Worm (Caenorhabditis elegans) whole organism, young adult: Measurements from ENCODE around the gene swt-1.

Experiments used
- B0019.2 ChIP-seq: fragments of 200-800 bp; sonication (Bioruptor generic); conservative IDR thresholded peaks from 2 replicates; pipeline ENCODE4 v1.3.6; 2022; ENCODE audit warnings: missing genetic modification reagents, missing genetic modification characterization, missing compliant biosample characterization
- C06A6.2 ChIP-seq: fragments of 200-800 bp; sonication (Bioruptor generic); conservative IDR thresholded peaks from 2 replicates; pipeline ENCODE4 v1.3.6; 2022; ENCODE audit warnings: missing genetic modification characterization, missing compliant biosample characterization
- F23B12.7 ChIP-seq: sonication (generic microtip); optimal IDR thresholded peaks from 2 replicates; lab custom pipeline; 2017; ENCODE audit warnings: missing genetic modification characterization, mild to moderate bottlenecking, missing compliant biosample characterization, antibody characterized with exemption, moderate library complexity; ENCODE audit not compliant: insufficient read depth
- F33H1.4 ChIP-seq: fragments of 200-800 bp; sonication (Bioruptor generic); IDR thresholded peaks from 2 replicates; pipeline ENCODE4 v1.3.6; 2022; ENCODE audit warnings: missing genetic modification reagents, missing genetic modification characterization, missing compliant biosample characterization
- K12H6.12 ChIP-seq: fragments of 200-800 bp; sonication (Bioruptor generic); optimal IDR thresholded peaks from 2 replicates; lab custom pipeline; 2018; ENCODE audit warnings: mild to moderate bottlenecking, missing genetic modification characterization, missing compliant biosample characterization
- T26A5.8 ChIP-seq: sonication (generic microtip); optimal IDR thresholded peaks from 2 replicates; lab custom pipeline; 2016; ENCODE audit warnings: missing genetic modification characterization, missing compliant biosample characterization
- akir-1 ChIP-seq: fragments of 200-800 bp; sonication (Bioruptor generic); optimal IDR thresholded peaks from 2 replicates; lab custom pipeline; 2018; ENCODE audit warnings: mild to moderate bottlenecking, missing genetic modification characterization, moderate library complexity, missing compliant biosample characterization
- atf-7 ChIP-seq: sonication (generic microtip); optimal IDR thresholded peaks from 2 replicates; lab custom pipeline; 2017; ENCODE audit warnings: mild to moderate bottlenecking, missing genetic modification characterization, missing compliant biosample characterization
- attf-6 ChIP-seq: fragments of 200-800 bp; sonication (Bioruptor generic); IDR thresholded peaks from 2 replicates; pipeline ENCODE4 v1.3.6; 2022; ENCODE audit warnings: missing genetic modification reagents, missing genetic modification characterization, missing compliant biosample characterization
- bed-1 ChIP-seq: fragments of 200-800 bp; sonication (Bioruptor generic); IDR thresholded peaks from 2 replicates; pipeline ENCODE4 v1.3.6; 2022; ENCODE audit warnings: missing genetic modification reagents, missing genetic modification characterization, missing compliant biosample characterization
- cebp-1 ChIP-seq, 2 experiments: fragments of 200-800 bp in 1 of 2; sonication (Bioruptor generic) in 1 of 2; sonication (generic microtip) in 1 of 2; IDR thresholded peaks in 1 of 2; optimal IDR thresholded peaks in 1 of 2; 2 replicates each; pipeline versions ENCODE4 v1.3.6 to Lab custom; 2017 to 2022; ENCODE audit warnings: missing compliant biosample characterization in 2 of 2, missing genetic modification characterization in 2 of 2, mild to moderate bottlenecking in 1 of 2, missing genetic modification reagents in 1 of 2, moderate library complexity in 1 of 2
- ceh-40 ChIP-seq: fragments of 200-800 bp; sonication (Bioruptor generic); IDR thresholded peaks from 2 replicates; pipeline ENCODE4 v1.3.6; 2022; ENCODE audit warnings: missing genetic modification characterization, missing compliant biosample characterization
- chd-7 ChIP-seq: sonication (generic microtip); optimal IDR thresholded peaks from 2 replicates; lab custom pipeline; 2016; ENCODE audit warnings: mild to moderate bottlenecking, missing genetic modification characterization, moderate library complexity, missing compliant biosample characterization
- dox-1 ChIP-seq: fragments of 200-800 bp; sonication (Bioruptor generic); IDR thresholded peaks from 2 replicates; pipeline ENCODE4 v1.3.6; 2022; ENCODE audit warnings: missing genetic modification reagents, missing genetic modification characterization, missing compliant biosample characterization
- dpff-1 ChIP-seq: sonication (generic microtip); optimal IDR thresholded peaks from 2 replicates; lab custom pipeline; 2017; ENCODE audit warnings: mild to moderate bottlenecking, missing genetic modification characterization, missing compliant biosample characterization
- egl-44 ChIP-seq: fragments of 200-800 bp; sonication (Bioruptor generic); IDR thresholded peaks from 2 replicates; pipeline ENCODE4 v1.3.6; 2022; ENCODE audit warnings: missing genetic modification reagents, missing genetic modification characterization, missing compliant biosample characterization
- ekl-4 ChIP-seq: fragments of 200-800 bp; sonication (Bioruptor generic); IDR thresholded peaks from 2 replicates; pipeline ENCODE4 v1.3.6; 2022; ENCODE audit warnings: missing genetic modification reagents, missing genetic modification characterization, missing compliant biosample characterization
- ets-4 ChIP-seq: fragments of 200-800 bp; sonication (Bioruptor generic); optimal IDR thresholded peaks from 2 replicates; lab custom pipeline; 2018; ENCODE audit warnings: mild to moderate bottlenecking, missing genetic modification characterization, missing compliant biosample characterization
- gei-17 ChIP-seq: fragments of 200-800 bp; sonication (Bioruptor generic); optimal IDR thresholded peaks from 2 replicates; lab custom pipeline; 2018; ENCODE audit warnings: mild to moderate bottlenecking, missing genetic modification characterization, missing compliant biosample characterization
- hlh-12 ChIP-seq: sonication (generic microtip); optimal IDR thresholded peaks from 2 replicates; lab custom pipeline; 2016; ENCODE audit warnings: missing genetic modification characterization, missing compliant biosample characterization
- hlh-26 ChIP-seq: fragments of 200-800 bp; sonication (Bioruptor generic); conservative IDR thresholded peaks from 2 replicates; pipeline ENCODE4 v1.3.6; 2022; ENCODE audit warnings: missing genetic modification reagents, missing genetic modification characterization, missing compliant biosample characterization
- let-607 ChIP-seq, 2 experiments: fragments of 200-800 bp in 1 of 2; sonication (Bioruptor generic) in 1 of 2; sonication (generic microtip) in 1 of 2; optimal IDR thresholded peaks; 2 replicates each; lab custom pipeline; 2016 to 2018; ENCODE audit warnings: mild to moderate bottlenecking in 2 of 2, missing compliant biosample characterization in 2 of 2, missing genetic modification characterization in 2 of 2, moderate library complexity in 2 of 2, missing genotype in 1 of 2
- lin-26 ChIP-seq: fragments of 200-800 bp; sonication (Bioruptor generic); IDR thresholded peaks from 2 replicates; pipeline ENCODE4 v1.3.6; 2022; ENCODE audit warnings: missing genetic modification reagents, missing genetic modification characterization, missing compliant biosample characterization
- lin-54 ChIP-seq: fragments of 200-800 bp; sonication (Bioruptor generic); optimal IDR thresholded peaks from 2 replicates; lab custom pipeline; 2018; ENCODE audit warnings: mild to moderate bottlenecking, missing genetic modification characterization, missing compliant biosample characterization
- madf-10 ChIP-seq: sonication (generic microtip); optimal IDR thresholded peaks from 2 replicates; lab custom pipeline; 2016; ENCODE audit warnings: mild to moderate bottlenecking, missing genetic modification characterization, missing compliant biosample characterization
- nfyb-1 ChIP-seq: fragments of 200-800 bp; sonication (Bioruptor generic); IDR thresholded peaks from 2 replicates; pipeline ENCODE4 v1.3.6; 2022; ENCODE audit warnings: missing genetic modification reagents, missing genetic modification characterization, missing compliant biosample characterization
- nhr-120 ChIP-seq: fragments of 200-800 bp; sonication (Bioruptor generic); IDR thresholded peaks from 2 replicates; pipeline ENCODE4 v1.3.6; 2022; ENCODE audit warnings: missing genetic modification characterization, missing compliant biosample characterization
- nhr-179 ChIP-seq: sonication (generic microtip); optimal IDR thresholded peaks from 2 replicates; lab custom pipeline; 2016; ENCODE audit warnings: mild to moderate bottlenecking, missing genetic modification characterization, missing compliant biosample characterization
- nhr-80 ChIP-seq: sonication (generic microtip); optimal IDR thresholded peaks from 2 replicates; lab custom pipeline; 2016; ENCODE audit warnings: missing genetic modification characterization, missing compliant biosample characterization
- nhr-90 ChIP-seq: sonication (generic microtip); optimal IDR thresholded peaks from 2 replicates; lab custom pipeline; 2016; ENCODE audit warnings: missing genotype, mild to moderate bottlenecking, missing genetic modification characterization, missing compliant biosample characterization
- pbrm-1 ChIP-seq: fragments of 200-800 bp; sonication (Bioruptor generic); IDR thresholded peaks from 2 replicates; pipeline ENCODE4 v1.3.6; 2022; ENCODE audit warnings: missing genetic modification reagents, missing genetic modification characterization, missing compliant biosample characterization
- rec-8 ChIP-seq, 2 experiments: sonication (generic microtip); optimal IDR thresholded peaks; 2 replicates each; lab custom pipeline; 2016; ENCODE audit warnings: mild to moderate bottlenecking in 2 of 2, missing genetic modification characterization in 2 of 2, missing genetic modification reagents in 2 of 2, missing genotype in 2 of 2, missing biosample characterization in 1 of 2, missing compliant biosample characterization in 1 of 2, moderate library complexity in 1 of 2
- repo-1 ChIP-seq: sonication (generic microtip); optimal IDR thresholded peaks from 2 replicates; lab custom pipeline; 2017; ENCODE audit warnings: mild to moderate bottlenecking, missing genetic modification characterization, missing compliant biosample characterization
- sdz-38 ChIP-seq: sonication (generic microtip); optimal IDR thresholded peaks from 2 replicates; lab custom pipeline; 2016; ENCODE audit warnings: missing genotype, missing genetic modification characterization, missing compliant biosample characterization
- snpc-1.1 ChIP-seq: sonication (generic microtip); optimal IDR thresholded peaks from 2 replicates; lab custom pipeline; 2017; ENCODE audit warnings: missing genetic modification characterization, mild to moderate bottlenecking, missing compliant biosample characterization, antibody characterized with exemption, moderate library complexity, missing genotype, missing genetic modification reagents; ENCODE audit not compliant: insufficient read depth
- snpc-3.4 ChIP-seq: sonication (generic microtip); optimal IDR thresholded peaks from 2 replicates; lab custom pipeline; 2017; ENCODE audit warnings: missing genetic modification characterization, mild to moderate bottlenecking, missing compliant biosample characterization, antibody characterized with exemption, moderate library complexity, missing genotype, missing genetic modification reagents
- snpc-4 ChIP-seq, 5 experiments: fragments of 150-350 bp in 1 of 5; sonication (generic microtip) in 4 of 5; optimal IDR thresholded peaks; 2 replicates each; lab custom pipeline; 2014 to 2018; ENCODE audit warnings: missing genetic modification characterization in 5 of 5, missing biosample characterization in 3 of 5, antibody characterized with exemption in 2 of 5, mild to moderate bottlenecking in 2 of 5, missing compliant biosample characterization in 2 of 5, missing genotype in 2 of 5, moderate library complexity in 2 of 5, missing genetic modification reagents in 1 of 5
- sptf-2 ChIP-seq: fragments of 200-800 bp; sonication (Bioruptor generic); optimal IDR thresholded peaks from 2 replicates; lab custom pipeline; 2018; ENCODE audit warnings: mild to moderate bottlenecking, missing genetic modification characterization, missing compliant biosample characterization
- tbp1 ChIP-seq: fragments of 200-800 bp; sonication (Bioruptor generic); optimal IDR thresholded peaks from 2 replicates; lab custom pipeline; 2018; ENCODE audit warnings: mild to moderate bottlenecking, missing genetic modification characterization, missing compliant biosample characterization
- tbx-9 ChIP-seq: sonication (generic microtip); optimal IDR thresholded peaks from 2 replicates; lab custom pipeline; 2016; ENCODE audit warnings: borderline replicate concordance, missing genetic modification characterization, inconsistent platforms, missing compliant biosample characterization
- unc-62 ChIP-seq: fragments of 150-350 bp; optimal IDR thresholded peaks from 2 replicates; lab custom pipeline; 2014; ENCODE audit warnings: missing biosample characterization, missing genetic modification reagents, missing genetic modification characterization
- xnd-1 ChIP-seq: sonication (generic microtip); optimal IDR thresholded peaks from 2 replicates; lab custom pipeline; 2016; ENCODE audit warnings: missing genotype, missing genetic modification reagents, missing genetic modification characterization, missing compliant biosample characterization
- ztf-22 ChIP-seq: fragments of 200-800 bp; sonication (Bioruptor generic); optimal IDR thresholded peaks from 2 replicates; lab custom pipeline; 2018; ENCODE audit warnings: mild to moderate bottlenecking, missing genetic modification characterization, moderate library complexity, missing compliant biosample characterization
- ztf-26 ChIP-seq: sonication (generic microtip); optimal IDR thresholded peaks from 2 replicates; lab custom pipeline; 2017; ENCODE audit warnings: missing genetic modification characterization, missing compliant biosample characterization
- ztf-3 ChIP-seq: fragments of 200-800 bp; sonication (Bioruptor generic); optimal IDR thresholded peaks from 2 replicates; lab custom pipeline; 2018; ENCODE audit warnings: mild to moderate bottlenecking, missing genetic modification characterization, missing compliant biosample characterization

swt-1 gene

DNA sequence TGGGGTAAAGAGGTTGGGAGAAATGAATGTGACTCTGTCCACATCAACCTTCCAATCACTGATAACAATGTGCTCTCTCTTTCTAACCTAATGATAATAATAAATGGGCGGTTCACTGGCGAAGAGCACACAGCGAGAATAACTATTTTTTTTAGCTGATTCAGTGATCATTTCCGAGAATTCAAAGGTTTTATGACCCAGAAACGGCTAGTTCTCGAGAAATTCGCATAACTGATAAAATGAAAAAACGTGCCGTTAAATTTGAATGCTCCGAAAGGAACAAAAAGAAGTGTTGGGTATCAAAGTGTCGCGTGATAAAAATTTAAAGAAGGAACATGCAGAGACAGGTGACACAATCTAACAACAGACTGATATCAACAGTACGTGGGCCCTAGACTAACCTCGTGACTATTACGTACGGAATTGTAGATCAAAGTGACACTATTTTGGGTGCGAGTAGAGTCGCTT is 11.5 kb upstream of the swt-1 start:
- no peak for TF ChIP-seq sdz-38 (tag; lab: Kevin White, UChicago)
- TF ChIP-seq hlh-26 (GFP tag; lab: Robert Waterston, UW): no peak
- no peak for TF ChIP-seq attf-6 (GFP tag; lab: Robert Waterston, UW)
- TF ChIP-seq F23B12.7 (tag; lab: Kevin White, UChicago): no peak
- no peak for TF ChIP-seq ceh-40 (GFP tag; lab: Robert Waterston, UW)
- TF ChIP-seq dpff-1 (tag; lab: Kevin White, UChicago): no peak
- 0 out of 2 replicates have a peak, but pooled peaks have one; percentile 62 for TF ChIP-seq nhr-120 (GFP tag; lab: Robert Waterston, UW)
- 0 out of 2 replicates have a peak, but pooled peaks have one; percentile 32 for TF ChIP-seq egl-44 (GFP tag; lab: Robert Waterston, UW)
- no peak for TF ChIP-seq cebp-1 (GFP tag; IDR thresholded peaks at IDR 0.05; lab: Robert Waterston, UW)
- peak; percentile 33 for TF ChIP-seq cebp-1 (tag; optimal IDR thresholded peaks at IDR 0.05; lab: Kevin White, UChicago)
- no peak for TF ChIP-seq sptf-2 (GFP tag; lab: Kevin White, UChicago)
- peak; percentile 43 for TF ChIP-seq chd-7 (tag; lab: Kevin White, UChicago)
- peak; percentile 62 for TF ChIP-seq madf-10
- TF ChIP-seq C06A6.2: 0 out of 2 replicates have a peak, but pooled peaks have one; percentile 27
- 0 out of 2 replicates have a peak, but pooled peaks have one; percentile 59 for TF ChIP-seq nfyb-1 (GFP tag; lab: Robert Waterston, UW)
- peak; percentile 95 for TF ChIP-seq nhr-80
- TF ChIP-seq lin-54 (GFP tag; lab: Kevin White, UChicago): peak; percentile 16
- no peak for TF ChIP-seq ets-4 (GFP tag; lab: Kevin White, UChicago)
- TF ChIP-seq xnd-1 (tag; lab: Kevin White, UChicago): no peak
- no peak for TF ChIP-seq snpc-1.1 (tag; lab: Kevin White, UChicago)
- no peak for TF ChIP-seq tbx-9 (tag; lab: Kevin White, UChicago)
- TF ChIP-seq snpc-4 (GFP tag; optimal IDR thresholded peaks at IDR 0.05; lab: Kevin White, UChicago): no peak
- peak in 1 of 4 experiments; percentile 10 for TF ChIP-seq snpc-4 (tag; optimal IDR thresholded peaks at IDR 0.05; lab: Kevin White, UChicago)
- TF ChIP-seq ztf-3: peak; percentile 0
- peak; percentile 43 to 45 for TF ChIP-seq let-607 (tag; optimal IDR thresholded peaks at IDR 0.05; lab: Kevin White, UChicago)
- TF ChIP-seq dox-1 (GFP tag; lab: Robert Waterston, UW): peak; percentile 63
- TF ChIP-seq lin-26 (GFP tag; lab: Robert Waterston, UW): no peak
- no peak for TF ChIP-seq ztf-26 (tag; lab: Kevin White, UChicago)
- TF ChIP-seq nhr-90 (tag; lab: Kevin White, UChicago): peak; percentile 39
- peak; percentile 77 for TF ChIP-seq atf-7 (tag; lab: Kevin White, UChicago)
- TF ChIP-seq ekl-4 (GFP tag; lab: Robert Waterston, UW): 0 out of 2 replicates have a peak, but pooled peaks have one; percentile 33
- peak; percentile 33 for TF ChIP-seq tbp1 (GFP tag; lab: Kevin White, UChicago)
- no peak for TF ChIP-seq repo-1 (tag; lab: Kevin White, UChicago)
- TF ChIP-seq gei-17 (GFP tag; lab: Kevin White, UChicago): no peak
- TF ChIP-seq, all 124 proteins: peak for 17

DNA sequence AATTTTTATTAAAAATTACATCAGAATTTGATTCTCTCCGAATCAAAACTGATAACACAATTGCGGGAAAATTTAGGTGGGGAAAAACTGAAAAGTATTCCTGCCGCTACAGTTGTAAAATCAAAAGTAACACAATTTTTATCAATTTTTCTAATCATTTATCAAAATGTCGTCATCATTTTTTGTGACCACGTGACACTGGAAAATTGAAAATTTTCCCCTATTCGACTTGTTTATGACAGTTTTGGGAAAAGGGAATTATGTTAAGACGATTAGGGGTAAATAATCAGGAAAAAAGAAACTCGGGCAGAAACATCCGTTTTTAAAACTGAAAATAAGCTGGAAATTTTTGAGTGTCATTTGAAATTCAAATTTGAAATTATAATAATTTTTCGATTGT is 10.5 kb upstream of the swt-1 start:
- no peak for TF ChIP-seq snpc-1.1 (tag; lab: Kevin White, UChicago)
- no peak for TF ChIP-seq tbx-9 (tag; lab: Kevin White, UChicago)
- TF ChIP-seq pbrm-1 (GFP tag; lab: Robert Waterston, UW): no peak
- TF ChIP-seq B0019.2 (GFP tag; lab: Robert Waterston, UW): no peak
- no peak for TF ChIP-seq akir-1 (GFP tag; lab: Kevin White, UChicago)
- peak in 1 of 2 experiments; percentile 35 for TF ChIP-seq let-607 (tag; optimal IDR thresholded peaks at IDR 0.05; lab: Kevin White, UChicago)
- TF ChIP-seq unc-62 (GFP tag; lab: Kevin White, UChicago): peak; percentile 18
- no peak for TF ChIP-seq cebp-1 (GFP tag; IDR thresholded peaks at IDR 0.05; lab: Robert Waterston, UW)
- peak; percentile 37 for TF ChIP-seq cebp-1 (tag; optimal IDR thresholded peaks at IDR 0.05; lab: Kevin White, UChicago)
- no peak for TF ChIP-seq nhr-179 (tag; lab: Kevin White, UChicago)
- TF ChIP-seq hlh-12 (tag; lab: Kevin White, UChicago): no peak
- TF ChIP-seq nhr-80: peak; percentile 81
- TF ChIP-seq bed-1 (GFP tag; lab: Robert Waterston, UW): no peak
- no peak for TF ChIP-seq T26A5.8 (tag; lab: Kevin White, UChicago)
- TF ChIP-seq rec-8 (tag; optimal IDR thresholded peaks at IDR 0.05; lab: Kevin White, UChicago): no peak
- no peak for TF ChIP-seq K12H6.12 (tag; lab: Kevin White, UChicago)
- TF ChIP-seq F33H1.4 (GFP tag; lab: Robert Waterston, UW): no peak
- peak; percentile 41 for TF ChIP-seq ztf-22
- no peak for TF ChIP-seq snpc-3.4
- TF ChIP-seq nhr-90 (tag; lab: Kevin White, UChicago): no peak
